Worm (Caenorhabditis elegans) whole organism, midembryonic: Measurements from ENCODE around the gene pals-23.
"Not testable (repeated sequence)": the region's sequence is repeated elsewhere in the genome, so short reads cannot be mapped to it uniquely, and the experiment has no call there.

Source experiments
- T22C8.4 ChIP-seq: fragments of 200-800 bp; sonication (Bioruptor generic); IDR thresholded peaks from 2 replicates; pipeline ENCODE4 v1.3.6; 2022; ENCODE audit warnings: missing genetic modification characterization, missing compliant biosample characterization
- cog-1 ChIP-seq: sonication (generic microtip); optimal IDR thresholded peaks from 2 replicates; lab custom pipeline; 2016; ENCODE audit warnings: missing genetic modification characterization, missing compliant biosample characterization
- flt-1 ChIP-seq: fragments of 200-800 bp; sonication (Bioruptor generic); IDR thresholded peaks from 2 replicates; pipeline ENCODE4 v1.3.6; 2022; ENCODE audit warnings: missing genetic modification characterization, missing compliant biosample characterization
- klf-2 ChIP-seq: fragments of 200-800 bp; sonication (Bioruptor generic); conservative IDR thresholded peaks from 2 replicates; pipeline ENCODE4 v1.3.6; 2022; ENCODE audit warnings: missing genetic modification reagents, missing genetic modification characterization, missing compliant biosample characterization
- med-1 ChIP-seq: sonication (generic microtip); optimal IDR thresholded peaks from 2 replicates; lab custom pipeline; 2017; ENCODE audit warnings: missing genetic modification characterization, mild to moderate bottlenecking, missing compliant biosample characterization, antibody characterized with exemption, missing genetic modification reagents; ENCODE audit not compliant: insufficient read depth
- ref-1 ChIP-seq: fragments of 200-800 bp; sonication (Bioruptor generic); conservative IDR thresholded peaks from 2 replicates; pipeline ENCODE4 v1.3.6; 2022; ENCODE audit warnings: missing genetic modification reagents, missing genetic modification characterization, missing compliant biosample characterization
- tab-1 ChIP-seq: fragments of 200-800 bp; sonication (Bioruptor generic); IDR thresholded peaks from 2 replicates; pipeline ENCODE4 v1.3.6; 2022; ENCODE audit warnings: missing genetic modification characterization, missing compliant biosample characterization
- ztf-23 ChIP-seq: fragments of 200-800 bp; sonication (Bioruptor generic); IDR thresholded peaks from 2 replicates; pipeline ENCODE4 v1.3.6; 2022; ENCODE audit warnings: missing genetic modification reagents, missing genetic modification characterization, missing compliant biosample characterization
- ztf-29 ChIP-seq: fragments of 200-800 bp; sonication (Bioruptor generic); IDR thresholded peaks from 2 replicates; pipeline ENCODE4 v1.3.6; 2022; ENCODE audit warnings: missing genetic modification reagents, missing genetic modification characterization, missing compliant biosample characterization

Gene pals-23

ce11 chrIII:98822-99221 lies 25.8 kb upstream of the pals-23 start, which contains the start of gene C29F9.9:
Gene C29F9.9 (minus strand): TSS chrIII:98922.
- TF ChIP-seq tab-1, klf-2, flt-1 (GFP tag; lab: Robert Waterston, UW): not testable (repeated sequence)

- no peak for TF ChIP-seq flt-1 (GFP tag; lab: Robert Waterston, UW)
- no peak for TF ChIP-seq tab-1 (GFP tag; lab: Robert Waterston, UW)
- no peak for TF ChIP-seq klf-2 (GFP tag; lab: Robert Waterston, UW)
- TF ChIP-seq T22C8.4 (GFP tag; lab: Robert Waterston, UW), result no peak
- no peak for TF ChIP-seq ztf-23 (GFP tag; lab: Robert Waterston, UW)
- TF ChIP-seq cog-1, result no peak
- TF ChIP-seq med-1 (GFP tag; lab: Kevin White, UChicago), result no peak
- TF ChIP-seq ztf-29 (GFP tag; lab: Robert Waterston, UW), result no peak
- no peak for TF ChIP-seq ref-1 (GFP tag; lab: Robert Waterston, UW)
Observed at ce11 chrIII:114603-115002, 10.0 kb upstream of the pals-23 start, which contains the start of gene C29F9.6. Gene C29F9.6 (plus strand): TSS chrIII:114903.

ce11 chrIII:117210-117609 lies 7.4 kb upstream of the pals-23 start, which contains the start of gene C29F9.5:
Gene C29F9.5 (plus strand): TSS chrIII:117510.
- TF ChIP-seq med-1 (GFP tag; lab: Kevin White, UChicago) (no peak), klf-2 (GFP tag; lab: Robert Waterston, UW) (no peak), tab-1 (GFP tag; lab: Robert Waterston, UW) (no peak), cog-1 (no peak), flt-1 (GFP tag; lab: Robert Waterston, UW) (no peak), ztf-23 (GFP tag; lab: Robert Waterston, UW) (no peak), T22C8.4 (GFP tag; lab: Robert Waterston, UW) (no peak), ztf-29 (GFP tag; lab: Robert Waterston, UW) (no peak), ref-1 (GFP tag; lab: Robert Waterston, UW) (no peak)

ce11 chrIII:117857-118256 lies 6.7 kb upstream of the pals-23 start:
- TF ChIP-seq ztf-29 (GFP tag; lab: Robert Waterston, UW), result no peak
- TF ChIP-seq flt-1 (GFP tag; lab: Robert Waterston, UW), result no peak
- TF ChIP-seq T22C8.4 (GFP tag; lab: Robert Waterston, UW), result no peak
- no peak for TF ChIP-seq ztf-23 (GFP tag; lab: Robert Waterston, UW)
- no peak for TF ChIP-seq cog-1
- TF ChIP-seq med-1 (GFP tag; lab: Kevin White, UChicago), result no peak
- TF ChIP-seq klf-2 (GFP tag; lab: Robert Waterston, UW), result no peak
- no peak for TF ChIP-seq tab-1 (GFP tag; lab: Robert Waterston, UW)
- no peak for TF ChIP-seq ref-1 (GFP tag; lab: Robert Waterston, UW)

- no peak for TF ChIP-seq ztf-29 (GFP tag; lab: Robert Waterston, UW)
- TF ChIP-seq med-1 (GFP tag; lab: Kevin White, UChicago), result no peak
- TF ChIP-seq tab-1 (GFP tag; lab: Robert Waterston, UW), result no peak
- TF ChIP-seq flt-1 (GFP tag; lab: Robert Waterston, UW), result no peak
- no peak for TF ChIP-seq T22C8.4 (GFP tag; lab: Robert Waterston, UW)
- TF ChIP-seq cog-1, result no peak
- no peak for TF ChIP-seq klf-2 (GFP tag; lab: Robert Waterston, UW)
- TF ChIP-seq ztf-23 (GFP tag; lab: Robert Waterston, UW), result no peak
- TF ChIP-seq ref-1 (GFP tag; lab: Robert Waterston, UW), result no peak
Observed at ce11 chrIII:120199-120598, 4.4 kb upstream of the pals-23 start, which contains the start of gene pals-24. Gene pals-24 (plus strand): TSS chrIII:120435.

ce11 chrIII:121983-122449 lies 2.6 kb upstream of the pals-23 start, which contains the start of gene C29F9.12:
Gene C29F9.12 (minus strand): TSS chrIII:122033.
- not testable (repeated sequence) for TF ChIP-seq flt-1, ref-1, ztf-29 (GFP tag; lab: Robert Waterston, UW)

- TF ChIP-seq T22C8.4 (GFP tag; lab: Robert Waterston, UW) (no peak), ref-1 (GFP tag; lab: Robert Waterston, UW) (no peak), med-1 (GFP tag; lab: Kevin White, UChicago) (no peak), flt-1 (GFP tag; lab: Robert Waterston, UW) (no peak), ztf-23 (GFP tag; lab: Robert Waterston, UW) (no peak)
Observed at ce11 chrIII:130650-131049, 6.1 kb downstream of the pals-23 start, which contains the start of the genes nhr-280 and C29F9.2. Gene nhr-280 (minus strand): TSS chrIII:130750. Gene C29F9.2 (plus strand): TSS chrIII:130947.

ce11 chrIII:131627-132026 lies 7.0 kb downstream of the pals-23 start:
- TF ChIP-seq cog-1 (peak; percentile 5), tab-1 (GFP tag; lab: Robert Waterston, UW) (no peak)

ce11 chrIII:132118-132517 lies 7.5 kb downstream of the pals-23 start, which contains the start of gene pals-22:
Gene pals-22 (plus strand): TSS chrIII:132418.
- TF ChIP-seq tab-1 (GFP tag; lab: Robert Waterston, UW) (no peak), klf-2 (GFP tag; lab: Robert Waterston, UW) (no peak), med-1 (GFP tag; lab: Kevin White, UChicago) (no peak), flt-1 (GFP tag; lab: Robert Waterston, UW) (no peak), cog-1 (no peak), ref-1 (GFP tag; lab: Robert Waterston, UW) (no peak), T22C8.4 (GFP tag; lab: Robert Waterston, UW) (no peak), ztf-29 (GFP tag; lab: Robert Waterston, UW) (no peak), ztf-23 (GFP tag; lab: Robert Waterston, UW) (no peak)
